Worm (Caenorhabditis elegans): Measurements from ENCODE around the gene C56E10.3.

DNA sequence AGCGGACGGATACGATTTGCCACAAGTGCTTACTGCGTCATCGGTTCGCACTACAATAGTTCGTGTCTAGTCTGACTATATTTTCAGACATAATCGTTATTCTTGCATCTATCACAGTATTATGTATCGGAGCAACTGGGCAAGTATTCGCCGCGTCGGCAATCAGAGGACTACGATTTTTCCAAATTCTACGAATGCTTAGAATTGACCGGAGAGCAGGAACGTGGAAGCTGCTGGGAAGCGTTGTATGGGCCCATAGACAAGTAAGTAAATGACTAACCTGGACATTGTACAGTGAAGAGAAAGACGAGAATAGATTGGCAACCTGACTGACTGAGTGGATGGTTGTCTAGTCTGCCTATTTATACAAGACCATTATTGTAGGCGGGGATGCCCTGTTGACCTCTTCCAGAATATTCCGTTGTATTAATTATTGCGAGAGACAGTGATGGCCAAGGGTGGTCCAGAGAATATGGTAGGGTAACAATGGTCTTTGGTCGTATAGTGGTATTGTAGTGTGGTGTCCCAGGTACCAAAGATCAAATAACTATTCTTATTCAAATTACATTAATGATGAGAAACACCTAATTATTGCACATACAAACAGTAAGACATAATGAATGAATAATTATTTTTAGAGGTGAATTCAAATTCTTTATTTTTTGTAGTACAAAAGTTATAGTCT lies 22.8 kb upstream of the C56E10.3 start, which contains the start of gene clec-266:
- no peak for TF ChIP-seq lin-39 (tag; optimal IDR thresholded peaks at IDR 0.05)
- no peak for TF ChIP-seq ama-1 (optimal IDR thresholded peaks at IDR 0.05)
- TF ChIP-seq unc-86 (tag; optimal IDR thresholded peaks at IDR 0.05), result no peak
- TF ChIP-seq nhr-20 (tag; optimal IDR thresholded peaks at IDR 0.05), result no peak
